Worm (Caenorhabditis elegans) whole organism, L4 larva: ENCODE measurements around the gene msp-77.

Source experiments
- aly-2 ChIP-seq: sonication (generic microtip); optimal IDR thresholded peaks from 2 replicates; lab custom pipeline; 2018; ENCODE audit warnings: missing biosample characterization, missing genetic modification characterization
- daf-8 ChIP-seq: fragments of 200-800 bp; sonication (Bioruptor generic); IDR thresholded peaks from 2 replicates; pipeline ENCODE4 v1.3.6; 2022; ENCODE audit warnings: missing genetic modification characterization, missing compliant biosample characterization
- mdl-1 ChIP-seq, 2 experiments: fragments of 150-350 bp in 1 of 2; sonication (generic microtip) in 1 of 2; optimal IDR thresholded peaks; 2 replicates each; lab custom pipeline; 2014 to 2017; ENCODE audit warnings: missing biosample characterization in 2 of 2, missing genetic modification characterization in 2 of 2
- mdt-29 ChIP-seq: fragments of 200-800 bp; sonication (Bioruptor generic); IDR thresholded peaks from 2 replicates; pipeline ENCODE4 v1.3.6; 2022; ENCODE audit warnings: missing genetic modification reagents, missing genetic modification characterization, missing compliant biosample characterization
- nhr-42 ChIP-seq: fragments of 200-800 bp; sonication (Bioruptor generic); IDR thresholded peaks from 2 replicates; pipeline ENCODE4 v1.3.6; 2022; ENCODE audit warnings: missing genetic modification characterization, missing compliant biosample characterization
- zip-11 ChIP-seq: fragments of 200-800 bp; sonication (Bioruptor generic); IDR thresholded peaks from 2 replicates; pipeline ENCODE4 v1.3.6; 2022; ENCODE audit warnings: missing genetic modification characterization, missing compliant biosample characterization

DNA sequence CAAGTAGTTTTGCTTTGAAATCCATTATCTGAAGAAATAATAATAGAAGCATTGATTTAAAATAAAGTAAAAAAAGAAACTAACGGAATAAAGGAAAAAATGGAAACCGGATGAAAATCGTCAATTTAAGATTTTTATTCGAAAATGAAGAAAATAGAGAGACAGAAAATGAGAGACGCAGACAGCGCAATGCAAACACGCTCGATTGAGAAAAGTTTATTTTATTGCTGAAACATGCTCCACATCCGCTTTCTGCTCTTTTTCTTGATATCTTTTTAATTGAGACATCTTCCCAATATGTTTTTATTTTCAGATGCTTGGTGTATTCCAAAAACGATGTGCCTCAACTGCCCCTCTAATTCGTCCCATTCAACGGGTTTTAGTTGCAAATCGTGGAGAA lies 10.2 kb upstream of the msp-77 start, which contains the start of the genes prp-18 and mccc-1:
- TF ChIP-seq daf-8 (GFP tag; lab: Robert Waterston, UW) (no peak), zip-11 (GFP tag; lab: Robert Waterston, UW) (no peak), aly-2 (tag; lab: Kevin White, UChicago) (no peak), mdt-29 (GFP tag; lab: Robert Waterston, UW) (no peak), mdl-1 (tag; optimal IDR thresholded peaks at IDR 0.05; lab: Kevin White, UChicago) (no peak), nhr-42 (GFP tag; lab: Robert Waterston, UW) (no peak)
